Fruit fly (Drosophila melanogaster) whole organism, embryonic: ENCODE results near the gene TrpRS.

Source experiments
- Antp ChIP-seq: fragments of 200-800 bp; sonication (Bioruptor generic); optimal IDR thresholded peaks from 3 replicates; lab custom pipeline; 2016; ENCODE audit warnings: missing biosample characterization, missing genetic modification characterization
- CG10209 ChIP-seq: fragments of 200-800 bp; sonication (Bioruptor generic); optimal IDR thresholded peaks from 3 replicates; lab custom pipeline; 2017; ENCODE audit warnings: missing biosample characterization, mild to moderate bottlenecking, missing genetic modification characterization, missing genetic modification reagents
- CG10959 ChIP-seq: fragments of 200-800 bp; sonication (Bioruptor generic); IDR thresholded peaks from 2 replicates; pipeline ENCODE4 v1.3.6; 2022; ENCODE audit warnings: missing biosample characterization, missing genetic modification characterization
- CG12942 ChIP-seq: fragments of 200-800 bp; sonication (Bioruptor generic); optimal IDR thresholded peaks from 3 replicates; lab custom pipeline; 2016; ENCODE audit warnings: missing biosample characterization, missing genetic modification characterization
- CG13624 ChIP-seq: fragments of 200-800 bp; sonication (Bioruptor generic); optimal IDR thresholded peaks from 2 replicates; lab custom pipeline; 2016; ENCODE audit warnings: missing biosample characterization, missing genetic modification characterization
- CG17359 ChIP-seq: fragments of 200-800 bp; sonication (Bioruptor generic); optimal IDR thresholded peaks from 3 replicates; lab custom pipeline; 2018; ENCODE audit warnings: missing biosample characterization, mild to moderate bottlenecking, missing genetic modification characterization, moderate library complexity
- CG17385 ChIP-seq: fragments of 200-800 bp; sonication (Bioruptor generic); optimal IDR thresholded peaks from 3 replicates; lab custom pipeline; 2018; ENCODE audit warnings: missing biosample characterization, mild to moderate bottlenecking, missing genetic modification characterization
- CG18011 ChIP-seq: fragments of 200-800 bp; sonication (Bioruptor generic); optimal IDR thresholded peaks from 2 replicates; lab custom pipeline; 2017; ENCODE audit warnings: missing biosample characterization, missing genetic modification characterization, mild to moderate bottlenecking, moderate library complexity, missing genotype
- CG1832 ChIP-seq: fragments of 200-800 bp; sonication (Bioruptor generic); optimal IDR thresholded peaks from 2 replicates; lab custom pipeline; 2017; ENCODE audit warnings: missing biosample characterization, mild to moderate bottlenecking, missing genetic modification characterization, inconsistent platforms
- CG2678 ChIP-seq: fragments of 200-800 bp; sonication (Bioruptor generic); optimal IDR thresholded peaks from 3 replicates; lab custom pipeline; 2019; ENCODE audit warnings: missing biosample characterization, mild to moderate bottlenecking, missing genetic modification characterization, moderate library complexity
- CG2712 ChIP-seq: fragments of 200-800 bp; optimal IDR thresholded peaks from 3 replicates; lab custom pipeline; 2019; ENCODE audit warnings: missing biosample characterization, mild to moderate bottlenecking, missing genetic modification characterization, moderate library complexity
- CG42726 ChIP-seq: fragments of 200-800 bp; sonication (Bioruptor generic); IDR thresholded peaks from 2 replicates; pipeline ENCODE4 v1.3.6; 2022; ENCODE audit warnings: missing biosample characterization, missing genetic modification characterization; ENCODE audit not compliant: partially characterized antibody
- CG4282 ChIP-seq: fragments of 200-800 bp; sonication (Bioruptor generic); optimal IDR thresholded peaks from 2 replicates; lab custom pipeline; 2016; ENCODE audit warnings: missing biosample characterization, missing genetic modification characterization
- CG6654 ChIP-seq: fragments of 200-800 bp; sonication (Bioruptor generic); optimal IDR thresholded peaks from 2 replicates; lab custom pipeline; 2017; ENCODE audit warnings: missing biosample characterization, mild to moderate bottlenecking, missing genetic modification characterization
- CG8089 ChIP-seq: fragments of 200-800 bp; sonication (Bioruptor generic); optimal IDR thresholded peaks from 3 replicates; lab custom pipeline; 2016; ENCODE audit warnings: missing biosample characterization, missing genetic modification characterization
- D ChIP-seq, 2 experiments: fragments of 200-800 bp in 1 of 2; fragments of >200 bp in 1 of 2; sonication (Bioruptor generic) in 1 of 2; optimal IDR thresholded peaks; 2 replicates in 1 of 2; 3 replicates in 1 of 2; lab custom pipeline; 2017; ENCODE audit warnings: mild to moderate bottlenecking in 1 of 2, missing biosample characterization in 1 of 2, missing genetic modification characterization in 1 of 2, missing genetic modification reagents in 1 of 2
- Deaf1 ChIP-seq: fragments of 200-800 bp; optimal IDR thresholded peaks from 3 replicates; lab custom pipeline; 2019; ENCODE audit warnings: missing biosample characterization, mild to moderate bottlenecking, missing genetic modification characterization, moderate library complexity
- Dip3 ChIP-seq: fragments of 200-800 bp; sonication (Bioruptor generic); optimal IDR thresholded peaks from 3 replicates; lab custom pipeline; 2016; ENCODE audit warnings: missing biosample characterization, missing genetic modification characterization
- Drgx ChIP-seq: fragments of 200-800 bp; sonication (Bioruptor generic); IDR thresholded peaks from 2 replicates; pipeline ENCODE4 v1.3.6; 2022; ENCODE audit warnings: missing biosample characterization, missing genetic modification characterization
- E2f2 ChIP-seq: fragments of 200-800 bp; sonication (Bioruptor generic); IDR thresholded peaks from 2 replicates; pipeline ENCODE4 v1.3.6; 2022; ENCODE audit warnings: missing biosample characterization, missing genetic modification characterization
- Eip74EF ChIP-seq, 2 experiments: fragments of 200-800 bp in 1 of 2; fragments of >200 bp in 1 of 2; sonication (Bioruptor generic) in 1 of 2; optimal IDR thresholded peaks; 2 replicates each; lab custom pipeline; 2017 to 2019; ENCODE audit warnings: missing biosample characterization in 2 of 2, missing genetic modification characterization in 2 of 2, mild to moderate bottlenecking in 1 of 2, moderate library complexity in 1 of 2
- Hr78 ChIP-seq, 2 experiments: fragments of 200-800 bp in 1 of 2; fragments of >200 bp in 1 of 2; sonication (Bioruptor generic) in 1 of 2; optimal IDR thresholded peaks; 2 replicates each; lab custom pipeline; 2017 to 2019; ENCODE audit warnings: missing biosample characterization in 2 of 2, missing genetic modification characterization in 2 of 2, mild to moderate bottlenecking in 1 of 2, moderate library complexity in 1 of 2
- Lhr ChIP-seq: fragments of 200-800 bp; sonication (Bioruptor generic); optimal IDR thresholded peaks from 3 replicates; lab custom pipeline; 2017; ENCODE audit warnings: mild to moderate bottlenecking, missing biosample characterization, missing genetic modification reagents, missing genetic modification characterization
- Lpt ChIP-seq: fragments of >200 bp; optimal IDR thresholded peaks from 2 replicates; lab custom pipeline; 2018; ENCODE audit warnings: missing biosample characterization, missing genetic modification characterization
- Myb ChIP-seq: fragments of 200-800 bp; sonication (Bioruptor generic); optimal IDR thresholded peaks from 2 replicates; lab custom pipeline; 2016; ENCODE audit warnings: missing biosample characterization, missing genetic modification characterization
- NC2α ChIP-seq: fragments of 200-800 bp; sonication (Bioruptor generic); optimal IDR thresholded peaks from 2 replicates; lab custom pipeline; 2016; ENCODE audit warnings: missing biosample characterization, missing genetic modification characterization
- Nf-YA ChIP-seq: fragments of 200-800 bp; sonication (Bioruptor generic); IDR thresholded peaks from 2 replicates; pipeline ENCODE4 v1.3.6; 2022; ENCODE audit warnings: missing biosample characterization, missing genetic modification characterization
- Trl ChIP-seq, 3 experiments: fragments of >200 bp in 2 of 3; fragments of 200-800 bp in 1 of 3; sonication (Bioruptor generic) in 1 of 3; optimal IDR thresholded peaks; 2 replicates in 1 of 3; 3 replicates in 2 of 3; lab custom pipeline; 2016 to 2017; ENCODE audit warnings: missing biosample characterization in 1 of 3, missing genetic modification characterization in 1 of 3
- cg ChIP-seq: fragments of 200-800 bp; sonication (Bioruptor generic); optimal IDR thresholded peaks from 3 replicates; lab custom pipeline; 2019; ENCODE audit warnings: missing biosample characterization, mild to moderate bottlenecking, missing genetic modification characterization, moderate library complexity
- ci ChIP-seq: fragments of 200-800 bp; sonication (Bioruptor generic); IDR thresholded peaks from 3 replicates; pipeline ENCODE4 v1.3.6; 2022; ENCODE audit warnings: missing biosample characterization, missing genetic modification characterization
- crol ChIP-seq: fragments of 200-800 bp; sonication (Bioruptor generic); IDR thresholded peaks from 2 replicates; pipeline ENCODE4 v1.3.6; 2022; ENCODE audit warnings: missing biosample characterization, missing genetic modification characterization
- dan ChIP-seq: fragments of 200-800 bp; sonication (Bioruptor generic); IDR thresholded peaks from 2 replicates; pipeline ENCODE4 v1.3.6; 2022; ENCODE audit warnings: missing biosample characterization, missing genetic modification characterization
- fru ChIP-seq: fragments of >200 bp; optimal IDR thresholded peaks from 2 replicates; lab custom pipeline; 2017
- ftz-f1 ChIP-seq: fragments of 200-800 bp; sonication (Bioruptor generic); optimal IDR thresholded peaks from 2 replicates; lab custom pipeline; 2016; ENCODE audit warnings: missing biosample characterization, missing genetic modification characterization
- gcm ChIP-seq: fragments of 200-800 bp; sonication (Bioruptor generic); optimal IDR thresholded peaks from 2 replicates; lab custom pipeline; 2019; ENCODE audit warnings: missing biosample characterization, mild to moderate bottlenecking, missing genetic modification characterization, moderate library complexity
- h ChIP-seq: fragments of >200 bp; optimal IDR thresholded peaks from 2 replicates; lab custom pipeline; 2017
- insv ChIP-seq, 2 experiments: fragments of 200-800 bp; sonication (Bioruptor generic); optimal IDR thresholded peaks; 3 replicates each; lab custom pipeline; 2016 to 2018; ENCODE audit warnings: missing biosample characterization in 2 of 2, missing genetic modification characterization in 2 of 2
- ken ChIP-seq: fragments of 200-800 bp; sonication (Bioruptor generic); IDR thresholded peaks from 3 replicates; pipeline ENCODE4 v1.3.6; 2022; ENCODE audit warnings: missing biosample characterization, missing genetic modification characterization
- onecut ChIP-seq: fragments of 200-800 bp; sonication (Bioruptor generic); IDR thresholded peaks from 2 replicates; pipeline ENCODE4 v1.3.6; 2022; ENCODE audit warnings: missing biosample characterization, missing genetic modification characterization
- phol ChIP-seq: fragments of 200-800 bp; sonication (Bioruptor generic); optimal IDR thresholded peaks from 3 replicates; lab custom pipeline; 2018; ENCODE audit warnings: missing biosample characterization, mild to moderate bottlenecking, missing genetic modification characterization, moderate library complexity
- psq ChIP-seq: fragments of 200-800 bp; sonication (Bioruptor generic); optimal IDR thresholded peaks from 2 replicates; lab custom pipeline; 2017; ENCODE audit warnings: missing biosample characterization, missing genetic modification characterization
- rib ChIP-seq: fragments of 200-800 bp; sonication (Bioruptor generic); IDR thresholded peaks from 2 replicates; pipeline ENCODE4 v1.3.6; 2022; ENCODE audit warnings: missing biosample characterization, missing genetic modification characterization
- salm ChIP-seq: fragments of 200-800 bp; sonication (Bioruptor generic); optimal IDR thresholded peaks from 2 replicates; lab custom pipeline; 2018; ENCODE audit warnings: missing biosample characterization, mild to moderate bottlenecking, missing genetic modification characterization
- seq ChIP-seq: fragments of 200-800 bp; sonication (Bioruptor generic); IDR thresholded peaks from 2 replicates; pipeline ENCODE4 v1.3.6; 2022; ENCODE audit warnings: missing biosample characterization, missing genetic modification characterization
- sna ChIP-seq: fragments of 200-800 bp; sonication (Bioruptor generic); IDR thresholded peaks from 2 replicates; pipeline ENCODE4 v1.3.6; 2022; ENCODE audit warnings: missing biosample characterization, missing genetic modification characterization; ENCODE audit not compliant: partially characterized antibody
- so ChIP-seq: fragments of 200-800 bp; sonication (Bioruptor generic); IDR thresholded peaks from 3 replicates; pipeline ENCODE4 v1.3.6; 2022; ENCODE audit warnings: missing biosample characterization, missing genetic modification characterization
- stwl ChIP-seq: fragments of 200-800 bp; sonication (Bioruptor generic); optimal IDR thresholded peaks from 3 replicates; lab custom pipeline; 2018; ENCODE audit warnings: missing biosample characterization, mild to moderate bottlenecking, missing genetic modification characterization, moderate library complexity
- tna ChIP-seq: fragments of 200-800 bp; sonication (Bioruptor generic); IDR thresholded peaks from 2 replicates; pipeline ENCODE4 v1.3.6; 2022; ENCODE audit warnings: missing biosample characterization, missing genetic modification characterization; ENCODE audit not compliant: partially characterized antibody
- usp ChIP-seq: fragments of >200 bp; optimal IDR thresholded peaks from 2 replicates; lab custom pipeline; 2017; ENCODE audit warnings: missing biosample characterization, missing genetic modification characterization
- yki ChIP-seq: fragments of >200 bp; optimal IDR thresholded peaks from 3 replicates; lab custom pipeline; 2018

Gene TrpRS

DNA sequence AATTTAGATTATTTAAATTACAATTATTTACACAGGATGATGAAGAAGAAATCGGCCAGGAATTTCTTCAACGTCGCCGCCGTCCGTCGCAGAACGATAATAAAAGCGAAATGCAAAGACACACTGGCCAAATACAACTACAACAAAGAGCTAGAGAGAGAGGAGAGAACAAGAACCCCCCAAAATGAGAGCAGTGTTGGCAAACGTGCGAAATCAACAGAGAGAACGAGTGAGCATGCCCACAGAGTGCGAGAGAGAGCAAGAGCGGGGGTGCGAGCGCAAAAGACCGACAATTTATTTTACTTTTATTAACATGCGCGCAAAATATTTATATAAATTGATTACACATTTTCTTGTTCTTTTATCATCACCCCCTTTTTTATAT, 29.8 kb downstream of the TrpRS start (continued):
- peak; percentile 7 for TF ChIP-seq stwl (tag; lab: Kevin White, UChicago)

DNA sequence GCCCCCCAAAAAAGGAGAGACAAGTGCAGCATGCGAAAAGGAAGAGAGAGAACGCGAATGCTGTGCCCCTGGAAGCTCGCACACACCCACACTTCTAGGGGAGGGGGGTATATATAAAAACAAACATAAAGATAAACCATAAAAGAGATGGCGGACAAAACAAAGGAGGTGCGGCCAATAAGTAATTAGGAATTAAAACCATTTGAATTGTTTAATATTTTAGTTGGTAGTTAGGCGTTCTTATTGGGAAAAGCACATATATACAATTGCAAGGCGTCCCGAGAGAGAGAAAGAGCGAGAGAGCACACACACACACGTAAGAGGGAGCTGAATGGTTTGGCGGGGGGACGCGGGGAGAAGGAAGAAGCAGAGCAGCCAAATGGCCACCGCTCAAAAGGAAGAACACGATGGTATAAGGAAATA, 30.6 kb downstream of the TrpRS start:
- TF ChIP-seq CG42726 (GFP tag; lab: Robert Waterston, UW) (no peak), Eip74EF (GFP tag; optimal IDR thresholded peaks at IDR 0.05; lab: Kevin White, UChicago) (no peak), dan (GFP tag; lab: Robert Waterston, UW) (no peak), CG2678 (tag; lab: Kevin White, UChicago) (no peak), so (no peak), usp (GFP tag; lab: Kevin White, UChicago) (no peak), Dip3 (GFP tag; lab: Kevin White, UChicago) (no peak), CG6654 (GFP tag; lab: Kevin White, UChicago) (no peak), NC2α (GFP tag; lab: Kevin White, UChicago) (no peak), tna (GFP tag; lab: Robert Waterston, UW) (no peak), yki (peak; percentile 15), D (optimal IDR thresholded peaks at IDR 0.05; lab: Kevin White, UChicago) (no peak), D (GFP tag; optimal IDR thresholded peaks at IDR 0.05; lab: Kevin White, UChicago) (no peak), phol (tag; lab: Kevin White, UChicago) (peak; percentile 3), CG8089 (GFP tag; lab: Kevin White, UChicago) (no peak), Deaf1 (tag; lab: Kevin White, UChicago) (peak; percentile 36), CG10959 (GFP tag; lab: Robert Waterston, UW) (no peak), onecut (GFP tag; lab: Robert Waterston, UW) (0 out of 2 replicates have a peak, but pooled peaks have one; percentile 2), seq (no peak), insv (GFP tag; optimal IDR thresholded peaks at IDR 0.05; lab: Kevin White, UChicago) (peak in 1 of 2 experiments; percentile 77), CG10209 (GFP tag; lab: Kevin White, UChicago) (no peak), Lpt (GFP tag; lab: Kevin White, UChicago) (no peak), Myb (GFP tag; lab: Kevin White, UChicago) (no peak), Antp (GFP tag; lab: Kevin White, UChicago) (no peak), CG2712 (tag; lab: Kevin White, UChicago) (no peak), CG1832 (GFP tag; lab: Kevin White, UChicago) (peak; percentile 36), rib (GFP tag; lab: Robert Waterston, UW) (no peak), CG4282 (no peak), CG13624 (no peak), gcm (no peak), ci (no peak), fru (lab: Kevin White, UChicago) (no peak), CG17385 (GFP tag; lab: Kevin White, UChicago) (peak; percentile 88), Trl (optimal IDR thresholded peaks at IDR 0.05; lab: Kevin White, UChicago) (peak; percentile 29 to 84), Trl (GFP tag; optimal IDR thresholded peaks at IDR 0.05; lab: Kevin White, UChicago) (no peak), CG12942 (GFP tag; lab: Kevin White, UChicago) (no peak), Nf-YA (GFP tag; lab: Robert Waterston, UW) (no peak), Lhr (GFP tag; lab: Kevin White, UChicago) (no peak), E2f2 (GFP tag; lab: Robert Waterston, UW) (no peak), h (lab: Kevin White, UChicago) (no peak), cg (GFP tag; lab: Kevin White, UChicago) (peak; percentile 72), CG17359 (tag; lab: Kevin White, UChicago) (no peak), Hr78 (GFP tag; optimal IDR thresholded peaks at IDR 0.05; lab: Kevin White, UChicago) (no peak), sna (GFP tag; lab: Robert Waterston, UW) (no peak), crol (GFP tag; lab: Robert Waterston, UW) (peak; percentile 98), psq (GFP tag; lab: Kevin White, UChicago) (no peak), ken (GFP tag; lab: Robert Waterston, UW) (no peak), ftz-f1 (GFP tag; lab: Kevin White, UChicago) (no peak), CG18011 (no peak), salm (tag; lab: Kevin White, UChicago) (no peak), Drgx (GFP tag; lab: Robert Waterston, UW) (no peak)
